Worm (Caenorhabditis elegans): ENCODE results near the gene fbxb-112.
"Not testable (repeated sequence)": the region's sequence is repeated elsewhere in the genome, so short reads cannot be mapped to it uniquely, and the experiment has no call there.

Gene fbxb-112

ce11 chrII:3446647-3447046 lies 44.2 kb upstream of the fbxb-112 start, which contains the start of the genes C16C8.20 and gldi-6:
Gene C16C8.20, plus strand, starts transcription at chrII:3446947.
Gene gldi-6, plus strand, starts transcription at chrII:3446947.
- no peak for TF ChIP-seq lin-13 (GFP tag; optimal IDR thresholded peaks at IDR 0.05)
- no peak for TF ChIP-seq lin-39 (tag; optimal IDR thresholded peaks at IDR 0.05)

ce11 chrII:3447906-3448305 lies 43.0 kb upstream of the fbxb-112 start, which contains the start of gene C16C8.21:
Gene C16C8.21, plus strand, starts transcription at chrII:3448206.
- no peak for TF ChIP-seq nhr-10 (tag; optimal IDR thresholded peaks at IDR 0.05)
- TF ChIP-seq lin-39 (tag; optimal IDR thresholded peaks at IDR 0.05), result no peak
- no peak for TF ChIP-seq peb-1 (tag; optimal IDR thresholded peaks at IDR 0.05)
- no peak for TF ChIP-seq crh-2 (tag; optimal IDR thresholded peaks at IDR 0.05)
- TF ChIP-seq dmd-4 (tag; optimal IDR thresholded peaks at IDR 0.05), result no peak
- TF ChIP-seq unc-62 (GFP tag; optimal IDR thresholded peaks at IDR 0.05), result no peak

- TF ChIP-seq ztf-4 (tag; optimal IDR thresholded peaks at IDR 0.05) (no peak), ZK546.5 (tag; optimal IDR thresholded peaks at IDR 0.05) (no peak), C34F6.9 (tag; optimal IDR thresholded peaks at IDR 0.05) (no peak), nhr-11 (tag; optimal IDR thresholded peaks at IDR 0.05) (no peak), nhr-21 (tag; optimal IDR thresholded peaks at IDR 0.05) (no peak), F13H6.1 (tag; optimal IDR thresholded peaks at IDR 0.05) (no peak), elt-3 (tag; optimal IDR thresholded peaks at IDR 0.05) (no peak), gmeb-1 (tag; optimal IDR thresholded peaks at IDR 0.05) (no peak), nhr-6 (tag; optimal IDR thresholded peaks at IDR 0.05) (no peak), zag-1 (tag; optimal IDR thresholded peaks at IDR 0.05) (no peak), sma-9 (GFP tag; optimal IDR thresholded peaks at IDR 0.05) (no peak), sma-9 (tag; optimal IDR thresholded peaks at IDR 0.05) (no peak), unc-62 (GFP tag; optimal IDR thresholded peaks at IDR 0.05) (no peak), nhr-10 (tag; optimal IDR thresholded peaks at IDR 0.05) (no peak), mab-5 (tag; optimal IDR thresholded peaks at IDR 0.05) (no peak), egl-27 (tag; optimal IDR thresholded peaks at IDR 0.05) (no peak), skn-1 (tag; optimal IDR thresholded peaks at IDR 0.05) (no peak)
Measured at ce11 chrII:3448776-3449280, 42.1 kb upstream of the fbxb-112 start, which contains the start of gene C16C8.25. Gene C16C8.25, plus strand, starts transcription at chrII:3449230.

ce11 chrII:3449514-3449913 lies 41.4 kb upstream of the fbxb-112 start, which contains the start of gene C16C8.14:
Gene C16C8.14, plus strand, starts transcription at chrII:3449814.
- TF ChIP-seq elt-3, nhr-10, F13H6.1 (tag; optimal IDR thresholded peaks at IDR 0.05): not testable (repeated sequence)

- TF ChIP-seq nhr-25 (tag; optimal IDR thresholded peaks at IDR 0.05), result no peak
- no peak for TF ChIP-seq Y55F3AM.14 (GFP tag; optimal IDR thresholded peaks at IDR 0.05)
- TF ChIP-seq mdl-1 (tag; optimal IDR thresholded peaks at IDR 0.05), result no peak
- TF ChIP-seq nhr-11 (tag; optimal IDR thresholded peaks at IDR 0.05), result no peak
- TF ChIP-seq mbf-1 (tag; optimal IDR thresholded peaks at IDR 0.05), result no peak
- TF ChIP-seq sma-9 (GFP tag; optimal IDR thresholded peaks at IDR 0.05), result no peak
- no peak for TF ChIP-seq sma-9 (tag; optimal IDR thresholded peaks at IDR 0.05)
- no peak for TF ChIP-seq unc-55 (GFP tag; optimal IDR thresholded peaks at IDR 0.05)
- TF ChIP-seq ztf-1 (GFP tag; conservative IDR thresholded peaks at IDR 0.05), result no peak
- no peak for TF ChIP-seq nhr-129 (tag; optimal IDR thresholded peaks at IDR 0.05)
- TF ChIP-seq lin-13 (GFP tag; optimal IDR thresholded peaks at IDR 0.05), result no peak
- no peak for TF ChIP-seq mab-5 (tag; optimal IDR thresholded peaks at IDR 0.05)
- no peak for TF ChIP-seq unc-62 (GFP tag; optimal IDR thresholded peaks at IDR 0.05)
- TF ChIP-seq nhr-6 (tag; optimal IDR thresholded peaks at IDR 0.05), result no peak
- TF ChIP-seq zag-1 (tag; optimal IDR thresholded peaks at IDR 0.05), result no peak
- TF ChIP-seq C34F6.9 (tag; optimal IDR thresholded peaks at IDR 0.05), result no peak
- TF ChIP-seq nhr-12 (tag; optimal IDR thresholded peaks at IDR 0.05), result no peak
- TF ChIP-seq ceh-82 (tag; optimal IDR thresholded peaks at IDR 0.05), result no peak
- no peak for TF ChIP-seq lin-39 (tag; optimal IDR thresholded peaks at IDR 0.05)
Measured at ce11 chrII:3452421-3452820, 38.5 kb upstream of the fbxb-112 start, which contains the start of gene C16C8.12. Gene C16C8.12, plus strand, starts transcription at chrII:3452721.

ce11 chrII:3453521-3453920 lies 37.4 kb upstream of the fbxb-112 start, which contains the start of gene C16C8.11:
Gene C16C8.11, plus strand, starts transcription at chrII:3453708.
- TF ChIP-seq ama-1 (optimal IDR thresholded peaks at IDR 0.05), result no peak
- TF ChIP-seq nhr-25 (tag; optimal IDR thresholded peaks at IDR 0.05), result no peak
- no peak for TF ChIP-seq sma-3 (GFP tag; optimal IDR thresholded peaks at IDR 0.05)
- TF ChIP-seq egl-27 (tag; optimal IDR thresholded peaks at IDR 0.05), result no peak
- no peak for TF ChIP-seq ztf-11 (tag; optimal IDR thresholded peaks at IDR 0.05)
- TF ChIP-seq C34F6.9 (tag; optimal IDR thresholded peaks at IDR 0.05), result no peak
- TF ChIP-seq elt-3 (tag; optimal IDR thresholded peaks at IDR 0.05), result no peak
